Worm (Caenorhabditis elegans): ENCODE results near the gene acp-5.

acp-5 gene

ce11 chrX:5854452-5855234 lies 25.4 kb downstream of the acp-5 start:
- no peak for TF ChIP-seq ets-7 (tag; optimal IDR thresholded peaks at IDR 0.05)

- TF ChIP-seq pes-1 (GFP tag; IDR thresholded peaks at IDR 0.05) = no peak
- TF ChIP-seq aly-1 (tag; optimal IDR thresholded peaks at IDR 0.05) = no peak
- no peak for TF ChIP-seq hnd-1 (tag; optimal IDR thresholded peaks at IDR 0.05)
- TF ChIP-seq ets-7 (tag; optimal IDR thresholded peaks at IDR 0.05) = no peak
- no peak for TF ChIP-seq B0310.2 (tag; optimal IDR thresholded peaks at IDR 0.05)
- no peak for TF ChIP-seq tra-4 (tag; optimal IDR thresholded peaks at IDR 0.05)
- TF ChIP-seq flt-1 (GFP tag; IDR thresholded peaks at IDR 0.05) = no peak
- TF ChIP-seq hmg-4 (GFP tag; optimal IDR thresholded peaks at IDR 0.05) = no peak
- TF ChIP-seq tbx-11 (GFP tag; IDR thresholded peaks at IDR 0.05) = no peak
- TF ChIP-seq ceh-36 (tag; optimal IDR thresholded peaks at IDR 0.05) = no peak
- no peak for TF ChIP-seq ceh-13 (GFP tag; optimal IDR thresholded peaks at IDR 0.05)
- no peak for TF ChIP-seq ama-1 (optimal IDR thresholded peaks at IDR 0.05)
- no peak for TF ChIP-seq tbx-37 (GFP tag; conservative IDR thresholded peaks at IDR 0.05)
- TF ChIP-seq F13C5.2 (tag; optimal IDR thresholded peaks at IDR 0.05) = no peak
- TF ChIP-seq sea-1 (GFP tag; conservative IDR thresholded peaks at IDR 0.05) = no peak
- no peak for TF ChIP-seq hmbx-1 (tag; optimal IDR thresholded peaks at IDR 0.05)
Measured at ce11 chrX:5859161-5859560, 29.9 kb downstream of the acp-5 start.

DNA sequence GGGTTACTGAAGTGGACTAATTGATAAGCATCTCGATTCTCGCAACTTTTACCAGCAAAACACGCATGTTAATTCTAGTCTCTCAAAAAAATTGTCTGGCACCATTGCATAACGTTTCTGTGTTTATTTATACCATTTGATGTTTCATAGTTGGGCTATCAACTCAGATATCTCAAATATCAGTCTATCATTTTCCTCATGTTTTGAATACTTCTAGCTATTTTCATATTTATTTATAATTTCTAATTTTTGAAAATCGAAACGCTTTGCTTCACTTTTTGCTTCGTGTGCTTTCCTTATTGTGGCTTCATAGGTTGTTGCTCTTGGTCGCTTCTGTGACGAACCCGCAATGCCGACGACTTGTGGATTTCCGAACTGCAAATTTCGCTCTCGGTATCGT lies 33.2 kb downstream of the acp-5 start, which contains the start of gene ctbp-1:
Gene ctbp-1, plus strand, starts transcription at position 301 of the 400 bp plus-strand sequence.
- no peak for TF ChIP-seq ceh-13 (GFP tag; optimal IDR thresholded peaks at IDR 0.05)

DNA sequence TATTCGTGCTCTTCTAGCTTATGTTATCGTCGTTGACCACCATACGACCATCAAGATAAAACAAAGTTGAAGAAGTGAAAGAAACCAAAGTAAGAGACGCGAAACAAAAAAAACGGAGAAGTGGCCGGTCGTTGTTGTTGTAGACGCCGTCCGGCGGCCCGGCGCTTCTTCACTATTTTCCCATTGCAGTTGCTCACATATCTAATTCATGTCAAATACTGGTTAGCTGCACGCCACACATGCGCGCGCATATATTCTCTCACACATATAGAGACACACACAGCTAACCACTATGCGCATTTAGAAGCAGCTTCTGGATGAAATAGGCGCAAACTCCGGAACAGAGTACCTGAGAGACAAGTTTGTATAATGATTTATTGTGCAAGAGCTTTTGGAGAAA lies 38.8 kb downstream of the acp-5 start:
- TF ChIP-seq hnd-1 (tag; optimal IDR thresholded peaks at IDR 0.05) (no peak), ets-7 (tag; optimal IDR thresholded peaks at IDR 0.05) (no peak), sea-1 (GFP tag; conservative IDR thresholded peaks at IDR 0.05) (no peak), pes-1 (GFP tag; IDR thresholded peaks at IDR 0.05) (no peak), hmg-4 (GFP tag; optimal IDR thresholded peaks at IDR 0.05) (no peak), F13C5.2 (tag; optimal IDR thresholded peaks at IDR 0.05) (no peak), ceh-13 (GFP tag; optimal IDR thresholded peaks at IDR 0.05) (no peak), scrt-1 (GFP tag; IDR thresholded peaks at IDR 0.05) (no peak), flt-1 (GFP tag; IDR thresholded peaks at IDR 0.05) (no peak), ceh-36 (tag; optimal IDR thresholded peaks at IDR 0.05) (no peak), ama-1 (optimal IDR thresholded peaks at IDR 0.05) (no peak), hmbx-1 (tag; optimal IDR thresholded peaks at IDR 0.05) (no peak), tbx-11 (GFP tag; IDR thresholded peaks at IDR 0.05) (no peak), B0310.2 (tag; optimal IDR thresholded peaks at IDR 0.05) (no peak)

ce11 chrX:5869603-5870002 lies 40.4 kb downstream of the acp-5 start:
- TF ChIP-seq hnd-1 (tag; optimal IDR thresholded peaks at IDR 0.05) (no peak), flt-1 (GFP tag; IDR thresholded peaks at IDR 0.05) (no peak), ets-7 (tag; optimal IDR thresholded peaks at IDR 0.05) (no peak), sea-1 (GFP tag; conservative IDR thresholded peaks at IDR 0.05) (no peak), scrt-1 (GFP tag; IDR thresholded peaks at IDR 0.05) (no peak), B0310.2 (tag; optimal IDR thresholded peaks at IDR 0.05) (no peak), tra-4 (tag; optimal IDR thresholded peaks at IDR 0.05) (no peak), hmg-4 (GFP tag; optimal IDR thresholded peaks at IDR 0.05) (no peak), F13C5.2 (tag; optimal IDR thresholded peaks at IDR 0.05) (no peak), ama-1 (optimal IDR thresholded peaks at IDR 0.05) (no peak), tbx-11 (GFP tag; IDR thresholded peaks at IDR 0.05) (no peak), pes-1 (GFP tag; IDR thresholded peaks at IDR 0.05) (no peak), tbx-37 (GFP tag; conservative IDR thresholded peaks at IDR 0.05) (no peak), hmbx-1 (tag; optimal IDR thresholded peaks at IDR 0.05) (no peak), ceh-36 (tag; optimal IDR thresholded peaks at IDR 0.05) (no peak)

ce11 chrX:5872153-5872552 lies 42.9 kb downstream of the acp-5 start:
- TF ChIP-seq tbx-37 (GFP tag; conservative IDR thresholded peaks at IDR 0.05) = no peak
- no peak for TF ChIP-seq aly-1 (tag; optimal IDR thresholded peaks at IDR 0.05)
- TF ChIP-seq pes-1 (GFP tag; IDR thresholded peaks at IDR 0.05) = no peak
- TF ChIP-seq ets-7 (tag; optimal IDR thresholded peaks at IDR 0.05) = no peak
- TF ChIP-seq ceh-36 (tag; optimal IDR thresholded peaks at IDR 0.05) = no peak
- no peak for TF ChIP-seq flt-1 (GFP tag; IDR thresholded peaks at IDR 0.05)
- TF ChIP-seq sea-1 (GFP tag; conservative IDR thresholded peaks at IDR 0.05) = no peak
- TF ChIP-seq hmg-4 (GFP tag; optimal IDR thresholded peaks at IDR 0.05) = no peak
- no peak for TF ChIP-seq tra-4 (tag; optimal IDR thresholded peaks at IDR 0.05)
- TF ChIP-seq scrt-1 (GFP tag; IDR thresholded peaks at IDR 0.05) = no peak
- no peak for TF ChIP-seq ama-1 (optimal IDR thresholded peaks at IDR 0.05)
- no peak for TF ChIP-seq ceh-13 (GFP tag; optimal IDR thresholded peaks at IDR 0.05)

DNA sequence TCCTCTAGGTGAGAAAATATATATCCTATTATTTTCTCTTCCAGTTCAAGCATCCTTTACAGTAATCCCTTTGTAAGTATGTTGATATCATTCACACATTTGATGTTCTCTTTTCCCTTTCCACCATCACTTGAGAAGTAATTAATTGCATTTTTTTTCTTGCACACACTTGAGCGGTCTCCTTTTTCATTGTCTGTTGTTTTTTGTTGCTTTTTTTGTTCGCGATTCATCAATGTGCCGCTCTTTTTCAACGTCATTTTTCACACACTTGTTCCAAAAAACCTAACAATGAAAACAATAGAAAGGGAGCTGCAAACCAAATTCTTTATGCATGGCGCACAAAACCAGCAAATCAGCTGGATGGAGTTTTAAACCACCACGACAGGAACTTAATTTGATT lies 46.3 kb downstream of the acp-5 start, which contains the start of gene F49E10.4:
Gene F49E10.4, plus strand, starts transcription at position 301 of the 400 bp plus-strand sequence.
- TF ChIP-seq aly-1 (tag; optimal IDR thresholded peaks at IDR 0.05) = no peak
- no peak for TF ChIP-seq pes-1 (GFP tag; IDR thresholded peaks at IDR 0.05)
- no peak for TF ChIP-seq flt-1 (GFP tag; IDR thresholded peaks at IDR 0.05)
- no peak for TF ChIP-seq scrt-1 (GFP tag; IDR thresholded peaks at IDR 0.05)
- no peak for TF ChIP-seq ceh-36 (tag; optimal IDR thresholded peaks at IDR 0.05)
- no peak for TF ChIP-seq hnd-1 (tag; optimal IDR thresholded peaks at IDR 0.05)
- no peak for TF ChIP-seq tbx-11 (GFP tag; IDR thresholded peaks at IDR 0.05)
- TF ChIP-seq ceh-13 (GFP tag; optimal IDR thresholded peaks at IDR 0.05) = no peak
- TF ChIP-seq hmbx-1 (tag; optimal IDR thresholded peaks at IDR 0.05) = no peak
- TF ChIP-seq sea-1 (GFP tag; conservative IDR thresholded peaks at IDR 0.05) = no peak
- no peak for TF ChIP-seq B0310.2 (tag; optimal IDR thresholded peaks at IDR 0.05)
- no peak for TF ChIP-seq tbx-37 (GFP tag; conservative IDR thresholded peaks at IDR 0.05)
- TF ChIP-seq ama-1 (optimal IDR thresholded peaks at IDR 0.05) = no peak
- TF ChIP-seq tra-4 (tag; optimal IDR thresholded peaks at IDR 0.05) = no peak

Measured in whole organism, early embryonic.